Fruit fly (Drosophila melanogaster) whole organism, embryonic: Measurements from ENCODE around the gene CG8861.
A peak's percentile ranks its signal among the peaks of the same experiment; 100 is the strongest.

Source experiments
- Aef1 ChIP-seq: fragments of 200-800 bp; sonication (Bioruptor generic); IDR thresholded peaks from 3 replicates; pipeline ENCODE4 v1.3.6; 2022; ENCODE audit warnings: missing biosample characterization, missing genetic modification characterization
- Atf6 ChIP-seq: fragments of 200-800 bp; sonication (Bioruptor generic); IDR thresholded peaks from 2 replicates; pipeline ENCODE4 v1.3.6; 2022; ENCODE audit warnings: missing biosample characterization, missing genetic modification characterization
- CG10147 ChIP-seq: fragments of 200-800 bp; sonication (Bioruptor generic); optimal IDR thresholded peaks from 2 replicates; lab custom pipeline; 2019; ENCODE audit warnings: missing biosample characterization, mild to moderate bottlenecking, missing genetic modification characterization, moderate library complexity
- CG10267 ChIP-seq: fragments of 200-800 bp; sonication (Bioruptor generic); optimal IDR thresholded peaks from 2 replicates; lab custom pipeline; 2018; ENCODE audit warnings: missing biosample characterization, mild to moderate bottlenecking, missing genetic modification characterization, moderate library complexity
- CG10543 ChIP-seq: fragments of 200-800 bp; sonication (Bioruptor generic); optimal IDR thresholded peaks from 3 replicates; lab custom pipeline; 2017; ENCODE audit warnings: missing biosample characterization, mild to moderate bottlenecking, missing genetic modification characterization, moderate library complexity
- CG12071 ChIP-seq: fragments of 200-800 bp; sonication (Bioruptor generic); optimal IDR thresholded peaks from 3 replicates; lab custom pipeline; 2018; ENCODE audit warnings: missing biosample characterization, mild to moderate bottlenecking, missing genetic modification characterization
- CG12155 ChIP-seq: fragments of 200-800 bp; sonication (Bioruptor generic); optimal IDR thresholded peaks from 3 replicates; lab custom pipeline; 2016; ENCODE audit warnings: missing biosample characterization, missing genetic modification characterization
- CG12942 ChIP-seq: fragments of 200-800 bp; sonication (Bioruptor generic); optimal IDR thresholded peaks from 3 replicates; lab custom pipeline; 2016; ENCODE audit warnings: missing biosample characterization, missing genetic modification characterization
- CG13296 ChIP-seq: fragments of 200-800 bp; sonication (Bioruptor generic); optimal IDR thresholded peaks from 3 replicates; lab custom pipeline; 2018; ENCODE audit warnings: missing biosample characterization, mild to moderate bottlenecking, missing genetic modification characterization
- CG13775 ChIP-seq: fragments of 200-800 bp; sonication (Bioruptor generic); optimal IDR thresholded peaks from 3 replicates; lab custom pipeline; 2017; ENCODE audit warnings: missing biosample characterization, mild to moderate bottlenecking, missing genetic modification characterization
- CG14014 ChIP-seq: fragments of 200-800 bp; sonication (Bioruptor generic); IDR thresholded peaks from 2 replicates; pipeline ENCODE4 v1.3.6; 2022; ENCODE audit warnings: missing biosample characterization, missing genetic modification characterization
- CG15011 ChIP-seq: fragments of 200-800 bp; sonication (Bioruptor generic); optimal IDR thresholded peaks from 3 replicates; lab custom pipeline; 2018; ENCODE audit warnings: missing biosample characterization, mild to moderate bottlenecking, missing genetic modification characterization
- CG15073 ChIP-seq: fragments of 200-800 bp; sonication (Bioruptor generic); optimal IDR thresholded peaks from 2 replicates; lab custom pipeline; 2016; ENCODE audit warnings: missing biosample characterization, missing genetic modification characterization
- CG15269 ChIP-seq: fragments of 200-800 bp; sonication (Bioruptor generic); optimal IDR thresholded peaks from 2 replicates; lab custom pipeline; 2018; ENCODE audit warnings: missing biosample characterization, mild to moderate bottlenecking, missing genetic modification characterization, moderate library complexity
- CG1647 ChIP-seq: fragments of 200-800 bp; sonication (Bioruptor generic); optimal IDR thresholded peaks from 3 replicates; lab custom pipeline; 2016; ENCODE audit warnings: missing biosample characterization, missing genetic modification characterization
- CG16813 ChIP-seq: fragments of 200-800 bp; sonication (Bioruptor generic); IDR thresholded peaks from 3 replicates; pipeline ENCODE4 v1.3.6; 2022; ENCODE audit warnings: missing biosample characterization, missing genetic modification characterization; ENCODE audit not compliant: partially characterized antibody
- CG17328 ChIP-seq: fragments of 200-800 bp; sonication (Bioruptor generic); IDR thresholded peaks from 2 replicates; pipeline ENCODE4 v1.3.6; 2022; ENCODE audit warnings: missing biosample characterization, missing genetic modification characterization
- CG17361 ChIP-seq: fragments of 200-800 bp; sonication (Bioruptor generic); IDR thresholded peaks from 3 replicates; pipeline ENCODE4 v1.3.6; 2022; ENCODE audit warnings: missing biosample characterization, missing genetic modification characterization
- CG2712 ChIP-seq: fragments of 200-800 bp; optimal IDR thresholded peaks from 3 replicates; lab custom pipeline; 2019; ENCODE audit warnings: missing biosample characterization, mild to moderate bottlenecking, missing genetic modification characterization, moderate library complexity
- CG31388 ChIP-seq: fragments of 200-800 bp; sonication (Bioruptor generic); optimal IDR thresholded peaks from 2 replicates; lab custom pipeline; 2016; ENCODE audit warnings: missing biosample characterization, missing genetic modification characterization
- CG4424 ChIP-seq: fragments of 200-800 bp; sonication (Bioruptor generic); optimal IDR thresholded peaks from 3 replicates; lab custom pipeline; 2016; ENCODE audit warnings: missing biosample characterization, missing genetic modification characterization
- CG4730 ChIP-seq: fragments of 200-800 bp; sonication (Bioruptor generic); IDR thresholded peaks from 2 replicates; pipeline ENCODE4 v1.3.6; 2022; ENCODE audit warnings: missing biosample characterization, missing genetic modification characterization
- CG5953 ChIP-seq: fragments of 200-800 bp; sonication (Bioruptor generic); IDR thresholded peaks from 2 replicates; pipeline ENCODE4 v1.3.6; 2022; ENCODE audit warnings: missing biosample characterization, missing genetic modification characterization
- CG6272 ChIP-seq: fragments of 200-800 bp; sonication (Bioruptor generic); IDR thresholded peaks from 2 replicates; pipeline ENCODE4 v1.3.6; 2022; ENCODE audit warnings: missing biosample characterization, missing genetic modification characterization
- CG6813 ChIP-seq: fragments of 200-800 bp; sonication (Bioruptor generic); optimal IDR thresholded peaks from 2 replicates; lab custom pipeline; 2017; ENCODE audit warnings: missing biosample characterization, missing genetic modification characterization, mild to moderate bottlenecking, moderate library complexity, missing genetic modification reagents
- D19B ChIP-seq: fragments of 200-800 bp; sonication (Bioruptor generic); optimal IDR thresholded peaks from 2 replicates; lab custom pipeline; 2017; ENCODE audit warnings: missing biosample characterization, mild to moderate bottlenecking, missing genetic modification characterization
- Drgx ChIP-seq: fragments of 200-800 bp; sonication (Bioruptor generic); IDR thresholded peaks from 2 replicates; pipeline ENCODE4 v1.3.6; 2022; ENCODE audit warnings: missing biosample characterization, missing genetic modification characterization
- HLH3B ChIP-seq: fragments of 200-800 bp; sonication (Bioruptor generic); IDR thresholded peaks from 2 replicates; pipeline ENCODE4 v1.3.6; 2022; ENCODE audit warnings: missing biosample characterization, missing genetic modification characterization
- Hr3 ChIP-seq: fragments of 200-800 bp; sonication (Bioruptor generic); optimal IDR thresholded peaks from 3 replicates; lab custom pipeline; 2016; ENCODE audit warnings: missing biosample characterization, missing genetic modification characterization
- Kr ChIP-seq: fragments of 200-800 bp; sonication (Bioruptor generic); optimal IDR thresholded peaks from 2 replicates; lab custom pipeline; 2017; ENCODE audit warnings: missing biosample characterization, mild to moderate bottlenecking, missing genetic modification characterization
- MBD-R2 ChIP-seq: fragments of 200-800 bp; sonication (Bioruptor generic); IDR thresholded peaks from 2 replicates; pipeline ENCODE4 v1.3.6; 2022; ENCODE audit warnings: missing biosample characterization, missing genetic modification characterization
- Meics ChIP-seq: fragments of 200-800 bp; sonication (Bioruptor generic); optimal IDR thresholded peaks from 2 replicates; lab custom pipeline; 2017; ENCODE audit warnings: missing biosample characterization, mild to moderate bottlenecking, missing genetic modification characterization
- Oaz ChIP-seq: fragments of 200-800 bp; sonication (Bioruptor generic); IDR thresholded peaks from 2 replicates; pipeline ENCODE4 v1.3.6; 2022; ENCODE audit warnings: missing biosample characterization, missing genetic modification characterization
- PHDP ChIP-seq: fragments of 200-800 bp; sonication (Bioruptor generic); optimal IDR thresholded peaks from 3 replicates; lab custom pipeline; 2018; ENCODE audit warnings: missing biosample characterization, mild to moderate bottlenecking, missing genetic modification characterization, moderate library complexity
- Trl ChIP-seq, 3 experiments: fragments of >200 bp in 2 of 3; fragments of 200-800 bp in 1 of 3; sonication (Bioruptor generic) in 1 of 3; optimal IDR thresholded peaks; 2 replicates in 1 of 3; 3 replicates in 2 of 3; lab custom pipeline; 2016 to 2017; ENCODE audit warnings: missing biosample characterization in 1 of 3, missing genetic modification characterization in 1 of 3
- Xrp1 ChIP-seq: fragments of 200-800 bp; sonication (Bioruptor generic); IDR thresholded peaks from 2 replicates; pipeline ENCODE4 v1.3.6; 2022; ENCODE audit warnings: missing biosample characterization, missing genetic modification characterization
- az2 ChIP-seq: fragments of 200-800 bp; sonication (Bioruptor generic); optimal IDR thresholded peaks from 3 replicates; lab custom pipeline; 2016; ENCODE audit warnings: missing biosample characterization, missing genetic modification characterization
- bab2 ChIP-seq: fragments of 200-800 bp; sonication (Bioruptor generic); optimal IDR thresholded peaks from 2 replicates; lab custom pipeline; 2016; ENCODE audit warnings: missing biosample characterization, missing genetic modification characterization
- bcd ChIP-seq: fragments of 200-800 bp; sonication (Bioruptor generic); optimal IDR thresholded peaks from 2 replicates; lab custom pipeline; 2017; ENCODE audit warnings: missing biosample characterization, mild to moderate bottlenecking, missing genetic modification characterization
- dysf ChIP-seq: fragments of 200-800 bp; sonication (Bioruptor generic); IDR thresholded peaks from 3 replicates; pipeline ENCODE4 v1.3.6; 2022; ENCODE audit warnings: missing biosample characterization, missing genetic modification characterization
- esg ChIP-seq: fragments of 200-800 bp; sonication (Bioruptor generic); conservative IDR thresholded peaks from 2 replicates; pipeline ENCODE4 v1.3.6; 2022; ENCODE audit warnings: missing biosample characterization, missing genetic modification characterization
- grau ChIP-seq: fragments of 200-800 bp; optimal IDR thresholded peaks from 3 replicates; lab custom pipeline; 2019; ENCODE audit warnings: missing biosample characterization, mild to moderate bottlenecking, missing genetic modification characterization, moderate library complexity
- lilli ChIP-seq: fragments of 200-800 bp; sonication (Bioruptor generic); optimal IDR thresholded peaks from 3 replicates; lab custom pipeline; 2016; ENCODE audit warnings: missing biosample characterization, missing genetic modification characterization
- maf-S ChIP-seq: fragments of 200-800 bp; sonication (Bioruptor generic); optimal IDR thresholded peaks from 2 replicates; lab custom pipeline; 2016; ENCODE audit warnings: missing biosample characterization, missing genetic modification characterization
- mam ChIP-seq: fragments of 200-800 bp; sonication (Bioruptor generic); optimal IDR thresholded peaks from 3 replicates; lab custom pipeline; 2016; ENCODE audit warnings: missing biosample characterization, missing genetic modification characterization
- org-1 ChIP-seq: fragments of 200-800 bp; sonication (Bioruptor generic); optimal IDR thresholded peaks from 2 replicates; lab custom pipeline; 2017; ENCODE audit warnings: missing biosample characterization, missing genetic modification characterization
- pum ChIP-seq: fragments of 200-800 bp; sonication (Bioruptor generic); optimal IDR thresholded peaks from 2 replicates; lab custom pipeline; 2016; ENCODE audit warnings: missing biosample characterization, missing genetic modification characterization
- slou ChIP-seq: fragments of 200-800 bp; sonication (Bioruptor generic); optimal IDR thresholded peaks from 3 replicates; lab custom pipeline; 2016; ENCODE audit warnings: missing biosample characterization, missing genetic modification characterization
- sob ChIP-seq: fragments of 200-800 bp; sonication (Bioruptor generic); IDR thresholded peaks from 2 replicates; pipeline ENCODE4 v1.3.6; 2022; ENCODE audit warnings: missing biosample characterization, missing genetic modification characterization
- unpg ChIP-seq: fragments of 200-800 bp; sonication (Bioruptor generic); optimal IDR thresholded peaks from 3 replicates; lab custom pipeline; 2018; ENCODE audit warnings: missing biosample characterization, mild to moderate bottlenecking, missing genetic modification characterization, moderate library complexity
- wor ChIP-seq: fragments of 200-800 bp; sonication (Bioruptor generic); IDR thresholded peaks from 2 replicates; pipeline ENCODE4 v1.3.6; 2022; ENCODE audit warnings: missing biosample characterization, missing genetic modification characterization

The CG8861 gene

dm6 chr3R:9370413-9370812 lies 42.1 kb upstream of the CG8861 start (continued):
- TF ChIP-seq D19B (peak; percentile 34), PHDP (peak; percentile 69), unpg (GFP tag; lab: Kevin White, UChicago) (peak; percentile 65), CG16813 (no peak), grau (tag; lab: Kevin White, UChicago) (peak; percentile 74), CG10147 (GFP tag; lab: Kevin White, UChicago) (peak; percentile 34), wor (GFP tag; lab: Robert Waterston, UW) (no peak), Atf6 (peak; percentile 82), pum (peak; percentile 25), mam (GFP tag; lab: Kevin White, UChicago) (peak; percentile 62), CG12942 (GFP tag; lab: Kevin White, UChicago) (peak; percentile 34), Meics (peak; percentile 76), CG31388 (GFP tag; lab: Kevin White, UChicago) (no peak), CG10543 (peak; percentile 41), dysf (peak; percentile 85; the same call in 2 of the 3 replicates), sob (GFP tag; lab: Robert Waterston, UW) (peak; percentile 74), CG1647 (GFP tag; lab: Kevin White, UChicago) (peak; percentile 31), CG13775 (peak; percentile 8), CG17361 (peak; percentile 42; the same call in 1 of the 3 replicates), Hr3 (GFP tag; lab: Kevin White, UChicago) (peak; percentile 44), az2 (GFP tag; lab: Kevin White, UChicago) (peak; percentile 28), Drgx (peak; percentile 44; the same call in 1 of the 2 replicates), CG10267 (peak; percentile 19), bab2 (GFP tag; lab: Kevin White, UChicago) (peak; percentile 17), HLH3B (GFP tag; lab: Robert Waterston, UW) (peak; percentile 45), CG15011 (peak; percentile 0), CG17328 (peak; percentile 34; the same call in 1 of the 2 replicates), CG5953 (GFP tag; lab: Robert Waterston, UW) (0 out of 2 replicates have a peak, but pooled peaks have one; percentile 8), CG15269 (tag; lab: Kevin White, UChicago) (peak; percentile 81), CG14014 (GFP tag; lab: Robert Waterston, UW) (peak; percentile 46; the same call in 1 of the 2 replicates), CG15073 (GFP tag; lab: Kevin White, UChicago) (no peak), Aef1 (GFP tag; lab: Robert Waterston, UW) (peak; percentile 59; the same call in 2 of the 3 replicates), CG6272 (GFP tag; lab: Robert Waterston, UW) (0 out of 2 replicates have a peak, but pooled peaks have one; percentile 19), Oaz (GFP tag; lab: Robert Waterston, UW) (peak; percentile 31; the same call in 1 of the 2 replicates), CG4424 (GFP tag; lab: Kevin White, UChicago) (peak; percentile 12), maf-S (GFP tag; lab: Kevin White, UChicago) (no peak), bcd (GFP tag; lab: Kevin White, UChicago) (peak; percentile 37), CG12071 (peak; percentile 19), CG2712 (tag; lab: Kevin White, UChicago) (peak; percentile 45), CG13296 (GFP tag; lab: Kevin White, UChicago) (peak; percentile 72), CG4730 (GFP tag; lab: Robert Waterston, UW) (no peak), Xrp1 (GFP tag; lab: Robert Waterston, UW) (peak; percentile 46; the same call in 1 of the 2 replicates), MBD-R2 (peak; percentile 19; the same call in 1 of the 2 replicates), Kr (GFP tag; lab: Kevin White, UChicago) (no peak), slou (peak; percentile 5), org-1 (GFP tag; lab: Kevin White, UChicago) (peak; percentile 23), lilli (GFP tag; lab: Kevin White, UChicago) (peak; percentile 67), esg (GFP tag; lab: Robert Waterston, UW) (peak; percentile 62), CG6813 (GFP tag; lab: Kevin White, UChicago) (no peak), CG12155 (GFP tag; lab: Kevin White, UChicago) (peak; percentile 41), Trl (optimal IDR thresholded peaks at IDR 0.05; lab: Kevin White, UChicago) (peak in 1 of 2 experiments; percentile 14), Trl (GFP tag; optimal IDR thresholded peaks at IDR 0.05; lab: Kevin White, UChicago) (no peak)
